Fruit fly (Drosophila melanogaster): Measurements from ENCODE around the gene CG9853.

CG9853 gene

DNA sequence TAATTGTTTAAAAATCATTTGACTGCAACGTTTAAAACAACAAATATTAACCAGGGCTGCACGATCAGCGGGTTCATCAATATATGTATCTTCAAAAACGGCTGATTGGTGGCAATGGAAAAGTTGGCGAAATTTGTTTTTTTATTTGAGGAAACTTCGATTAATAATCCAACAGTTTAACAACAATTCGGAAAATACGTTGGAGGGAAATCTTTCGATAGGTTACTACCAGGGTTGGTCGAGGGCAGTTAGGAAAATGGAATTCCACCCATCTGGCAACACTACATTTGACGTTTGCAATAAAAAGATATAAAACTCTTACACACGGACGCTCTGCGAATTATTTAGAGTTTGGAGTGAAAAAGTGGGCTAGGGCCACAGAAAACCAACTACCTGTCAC lies 35.3 kb upstream of the CG9853 start, which contains the start of the genes Lipt2 and CG14650 (continued):
- TF ChIP-seq Eip74EF (GFP tag; optimal IDR thresholded peaks at IDR 0.05) = no peak
- TF ChIP-seq ken (GFP tag; IDR thresholded peaks at IDR 0.05) = no peak
- peak; percentile 1 for TF ChIP-seq CG18619 (GFP tag; optimal IDR thresholded peaks at IDR 0.05)
- no peak for TF ChIP-seq Hmr (GFP tag; optimal IDR thresholded peaks at IDR 0.05)
- TF ChIP-seq dati (GFP tag; IDR thresholded peaks at IDR 0.05) = no peak
- peak; percentile 65 for TF ChIP-seq stwl (tag; optimal IDR thresholded peaks at IDR 0.05)
- TF ChIP-seq phol (tag; optimal IDR thresholded peaks at IDR 0.05) = peak; percentile 81
- peak; percentile 12 for TF ChIP-seq vfl (GFP tag; optimal IDR thresholded peaks at IDR 0.05)
- peak in 1 of 2 experiments; percentile 58 for TF ChIP-seq tll (GFP tag; optimal IDR thresholded peaks at IDR 0.05)
- 0 out of 2 replicates have a peak, but pooled peaks have one; percentile 21 for TF ChIP-seq Bgb (GFP tag; IDR thresholded peaks at IDR 0.05; ENCODE audit: partially characterized antibody)
- no peak for TF ChIP-seq CG4404 (GFP tag; IDR thresholded peaks at IDR 0.05)
- TF ChIP-seq wdn (GFP tag; IDR thresholded peaks at IDR 0.05) = peak; percentile 55; the same call in 1 of the 2 replicates
- TF ChIP-seq emc (GFP tag; optimal IDR thresholded peaks at IDR 0.05) = peak; percentile 34
- TF ChIP-seq bigmax (GFP tag; optimal IDR thresholded peaks at IDR 0.05) = peak; percentile 45
- peak; percentile 86 for TF ChIP-seq Elba2 (GFP tag; optimal IDR thresholded peaks at IDR 0.05)
- peak; percentile 60 for TF ChIP-seq CG10267 (tag; optimal IDR thresholded peaks at IDR 0.05)
- peak; percentile 14 for TF ChIP-seq sima (GFP tag; optimal IDR thresholded peaks at IDR 0.05)
- peak; percentile 61 for TF ChIP-seq pum (GFP tag; optimal IDR thresholded peaks at IDR 0.05)
- peak; percentile 56 for TF ChIP-seq Doc3 (GFP tag; IDR thresholded peaks at IDR 0.05; ENCODE audit: partially characterized antibody)
- TF ChIP-seq hbn (GFP tag; IDR thresholded peaks at IDR 0.05; ENCODE audit: partially characterized antibody) = peak; percentile 55; the same call in 1 of the 2 replicates
- TF ChIP-seq fd102C (GFP tag; optimal IDR thresholded peaks at IDR 0.05) = no peak
- TF ChIP-seq CG1602 (GFP tag; optimal IDR thresholded peaks at IDR 0.05) = peak; percentile 50
- TF ChIP-seq otp (GFP tag; IDR thresholded peaks at IDR 0.05) = 0 out of 3 replicates have a peak, but pooled peaks have one; percentile 38
- peak; percentile 72 for TF ChIP-seq fu2 (GFP tag; optimal IDR thresholded peaks at IDR 0.05)
- no peak for TF ChIP-seq Hr39 (optimal IDR thresholded peaks at IDR 0.05)
- TF ChIP-seq Scr (GFP tag; IDR thresholded peaks at IDR 0.05; ENCODE audit: partially characterized antibody) = peak; percentile 68
- no peak for TF ChIP-seq peb (GFP tag; IDR thresholded peaks at IDR 0.05)
- peak; percentile 38 for TF ChIP-seq Bdp1 (GFP tag; optimal IDR thresholded peaks at IDR 0.05)
- no peak for TF ChIP-seq CG30431 (GFP tag; optimal IDR thresholded peaks at IDR 0.05)
- TF ChIP-seq kay (GFP tag; optimal IDR thresholded peaks at IDR 0.05) = peak; percentile 34
- TF ChIP-seq CG4617 (GFP tag; optimal IDR thresholded peaks at IDR 0.05; ENCODE audit: borderline replicate concordance) = peak; percentile 98
- TF ChIP-seq CG6765 (GFP tag; optimal IDR thresholded peaks at IDR 0.05) = no peak
- TF ChIP-seq Dp (GFP tag; optimal IDR thresholded peaks at IDR 0.05) = peak; percentile 62
- TF ChIP-seq row (GFP tag; IDR thresholded peaks at IDR 0.05) = peak; percentile 73
- peak; percentile 74 for TF ChIP-seq CG8944 (GFP tag; optimal IDR thresholded peaks at IDR 0.05)
- TF ChIP-seq CG14014 (GFP tag; IDR thresholded peaks at IDR 0.05) = peak; percentile 26; the same call in 1 of the 2 replicates
- peak; percentile 40; the same call in 1 of the 2 replicates for TF ChIP-seq sisA (GFP tag; IDR thresholded peaks at IDR 0.05)
- TF ChIP-seq CG6254 (GFP tag; optimal IDR thresholded peaks at IDR 0.05) = peak; percentile 17
- peak; percentile 41 for TF ChIP-seq CG33557 (GFP tag; optimal IDR thresholded peaks at IDR 0.05)
- peak; percentile 36 for TF ChIP-seq ftz-f1 (GFP tag; optimal IDR thresholded peaks at IDR 0.05)
- TF ChIP-seq CG17612 (GFP tag; IDR thresholded peaks at IDR 0.05) = no peak
- peak; percentile 63 for TF ChIP-seq vvl (GFP tag; IDR thresholded peaks at IDR 0.05)
- TF ChIP-seq CG12104 (GFP tag; optimal IDR thresholded peaks at IDR 0.05) = no peak
- TF ChIP-seq CG10654 (GFP tag; optimal IDR thresholded peaks at IDR 0.05) = peak; percentile 42
- peak; percentile 77 for TF ChIP-seq nmo (GFP tag; optimal IDR thresholded peaks at IDR 0.05)
- peak; percentile 35 for TF ChIP-seq CHES-1-like (GFP tag; optimal IDR thresholded peaks at IDR 0.05)
- peak; percentile 47 for TF ChIP-seq CG7839 (tag; optimal IDR thresholded peaks at IDR 0.05)
- TF ChIP-seq CG2678 (tag; optimal IDR thresholded peaks at IDR 0.05) = no peak
- no peak for TF ChIP-seq Trl (optimal IDR thresholded peaks at IDR 0.05)
- TF ChIP-seq Trl (GFP tag; optimal IDR thresholded peaks at IDR 0.05) = peak; percentile 81
- peak; percentile 43 for TF ChIP-seq HHEX (GFP tag; optimal IDR thresholded peaks at IDR 0.05)

Data from whole organism, embryonic.